Worm (Caenorhabditis elegans): ENCODE data around the gene Y39E4B.13.

ce11 chrIII:13061136-13061535 is 29.8 kb upstream of the Y39E4B.13 start:
- TF ChIP-seq lin-39 (tag; optimal IDR thresholded peaks at IDR 0.05) (peak; percentile 92), pha-4 (tag; optimal IDR thresholded peaks at IDR 0.05) (peak; percentile 96), nhr-28 (tag; optimal IDR thresholded peaks at IDR 0.05) (no peak), nhr-12 (tag; optimal IDR thresholded peaks at IDR 0.05) (no peak), tbx-2 (tag; optimal IDR thresholded peaks at IDR 0.05) (peak; percentile 72), ZK546.5 (tag; optimal IDR thresholded peaks at IDR 0.05) (no peak), zag-1 (tag; optimal IDR thresholded peaks at IDR 0.05) (peak; percentile 69), unc-62 (GFP tag; optimal IDR thresholded peaks at IDR 0.05) (peak; percentile 54), pqm-1 (tag; optimal IDR thresholded peaks at IDR 0.05) (peak; percentile 73), aly-2 (tag; optimal IDR thresholded peaks at IDR 0.05) (no peak), hmg-11 (tag; optimal IDR thresholded peaks at IDR 0.05) (peak; percentile 82)

All from whole organism, L3 larva.